Worm (Caenorhabditis elegans) whole organism, L1 larva: ENCODE measurements around the gene taap-1.

Source experiments
- blmp-1 ChIP-seq: fragments of 150-350 bp; optimal IDR thresholded peaks from 2 replicates; lab custom pipeline; 2014; ENCODE audit warnings: missing biosample characterization, missing genetic modification characterization
- lin-15B ChIP-seq: fragments of 150-350 bp; sonication (generic microtip); optimal IDR thresholded peaks from 3 replicates; lab custom pipeline; 2014; ENCODE audit warnings: missing biosample characterization, missing genetic modification characterization
- lsy-2 ChIP-seq, 2 experiments: fragments of 150-350 bp; optimal IDR thresholded peaks; 2 replicates each; lab custom pipeline; 2014; ENCODE audit warnings: missing biosample characterization in 2 of 2, missing genetic modification characterization in 2 of 2
- rnt-1 ChIP-seq: sonication (generic microtip); optimal IDR thresholded peaks from 2 replicates; lab custom pipeline; 2016; ENCODE audit warnings: mild to moderate bottlenecking, missing genetic modification characterization, moderate library complexity, missing compliant biosample characterization
- snpc-4 ChIP-seq: fragments of 150-350 bp; optimal IDR thresholded peaks from 2 replicates; lab custom pipeline; 2014; ENCODE audit warnings: missing biosample characterization, missing genetic modification characterization
- unc-62 ChIP-seq: fragments of 150-350 bp; optimal IDR thresholded peaks from 2 replicates; lab custom pipeline; 2014; ENCODE audit warnings: missing biosample characterization, missing genetic modification reagents, missing genetic modification characterization

DNA sequence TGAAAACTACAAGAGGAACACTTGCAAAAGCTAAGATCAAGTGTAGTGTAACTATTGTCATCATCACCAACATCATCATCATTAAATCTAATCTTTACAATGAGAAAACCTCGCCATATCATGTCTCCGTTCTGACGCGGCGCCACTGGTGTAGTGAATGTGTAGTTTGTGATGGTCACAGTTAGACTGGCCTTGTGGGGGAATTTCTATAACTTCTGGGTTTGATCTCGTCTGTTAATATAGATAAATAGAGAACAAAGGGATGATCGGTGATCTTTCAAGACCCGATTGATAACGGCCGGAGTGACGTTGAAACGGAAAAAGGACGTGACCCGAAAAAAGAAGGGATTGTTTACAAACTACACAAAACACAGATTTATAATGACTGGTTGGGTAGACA lies 42.9 kb downstream of the taap-1 start:
- TF ChIP-seq snpc-4, result no peak
- TF ChIP-seq rnt-1, result peak; percentile 6
- no peak for TF ChIP-seq lsy-2 (tag; optimal IDR thresholded peaks at IDR 0.05; lab: Kevin White, UChicago)
- no peak for TF ChIP-seq lin-15B (tag; lab: Kevin White, UChicago)
- peak; percentile 77 for TF ChIP-seq blmp-1
- TF ChIP-seq unc-62 (GFP tag; lab: Kevin White, UChicago), result no peak
